Worm (Caenorhabditis elegans) whole organism, early embryonic: ENCODE measurements around the gene T19D12.6.

Experiments used
- F13C5.2 ChIP-seq: sonication (generic microtip); optimal IDR thresholded peaks from 2 replicates; lab custom pipeline; 2017; ENCODE audit warnings: mild to moderate bottlenecking, missing genetic modification characterization, inconsistent platforms, missing compliant biosample characterization
- aly-1 ChIP-seq: sonication (generic microtip); optimal IDR thresholded peaks from 2 replicates; lab custom pipeline; 2016; ENCODE audit warnings: missing genetic modification characterization, missing compliant biosample characterization
- ama-1 ChIP-seq: fragments of 150-350 bp; optimal IDR thresholded peaks from 2 replicates; lab custom pipeline; 2014
- ceh-13 ChIP-seq: fragments of 200-800 bp; sonication (Bioruptor generic); optimal IDR thresholded peaks from 2 replicates; lab custom pipeline; 2018; ENCODE audit warnings: mild to moderate bottlenecking, missing genetic modification characterization, missing compliant biosample characterization
- ceh-36 ChIP-seq: sonication (generic microtip); optimal IDR thresholded peaks from 2 replicates; lab custom pipeline; 2016; ENCODE audit warnings: missing genetic modification characterization, inconsistent platforms, missing compliant biosample characterization
- flt-1 ChIP-seq: fragments of 200-800 bp; sonication (Bioruptor generic); IDR thresholded peaks from 2 replicates; pipeline ENCODE4 v1.3.6; 2022; ENCODE audit warnings: missing genetic modification characterization, missing compliant biosample characterization
- hmbx-1 ChIP-seq: sonication (generic microtip); optimal IDR thresholded peaks from 2 replicates; lab custom pipeline; 2016; ENCODE audit warnings: mild to moderate bottlenecking, missing genetic modification characterization, missing compliant biosample characterization
- pes-1 ChIP-seq: fragments of 200-800 bp; sonication (Bioruptor generic); IDR thresholded peaks from 2 replicates; pipeline ENCODE4 v1.3.6; 2022; ENCODE audit warnings: missing genetic modification reagents, missing genetic modification characterization, missing compliant biosample characterization
- tbx-37 ChIP-seq: fragments of 200-800 bp; sonication (Bioruptor generic); conservative IDR thresholded peaks from 2 replicates; pipeline ENCODE4 v1.3.6; 2022; ENCODE audit warnings: missing genetic modification reagents, missing genetic modification characterization, missing compliant biosample characterization

- TF ChIP-seq F13C5.2 (tag; lab: Kevin White, UChicago) (no peak), flt-1 (GFP tag; lab: Robert Waterston, UW) (no peak), tbx-37 (GFP tag; lab: Robert Waterston, UW) (no peak), ceh-13 (no peak), ama-1 (lab: Kevin White, UChicago) (no peak), ceh-36 (tag; lab: Kevin White, UChicago) (no peak), hmbx-1 (tag; lab: Kevin White, UChicago) (no peak), pes-1 (GFP tag; lab: Robert Waterston, UW) (no peak), aly-1 (no peak)
Observed at ce11 chrII:6592251-6592650, 50.7 kb downstream of the T19D12.6 start, which contains the start of gene C56C10.9.
